Worm (Caenorhabditis elegans): Measurements from ENCODE around the gene T20D4.12.

The T20D4.12 gene

DNA sequence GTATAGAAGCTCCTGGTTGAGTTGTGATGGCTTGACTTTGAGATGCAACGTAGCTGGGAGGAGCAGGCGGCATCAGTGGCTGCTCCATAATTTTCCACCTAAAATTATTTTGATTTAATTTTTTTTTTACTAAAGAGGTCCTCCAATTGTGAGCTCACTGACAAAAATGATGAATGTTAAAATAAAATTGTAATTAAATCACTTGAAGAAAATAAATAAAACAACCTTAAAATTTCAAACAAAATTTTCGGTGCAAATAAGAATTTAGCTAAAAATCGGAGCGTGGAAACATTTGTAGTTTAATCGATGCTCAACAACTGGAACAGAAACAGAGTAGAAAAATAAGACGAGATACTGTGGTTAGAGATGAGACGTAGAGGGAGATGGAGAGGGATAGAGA, 39.8 kb upstream of the T20D4.12 start, which contains the start of gene scrm-3:
scrm-3 (minus strand) TSS at position 101 of the 400 bp plus-strand sequence.
- no peak for TF ChIP-seq pax-1 (tag; optimal IDR thresholded peaks at IDR 0.05)
- TF ChIP-seq nfya-1 (tag; optimal IDR thresholded peaks at IDR 0.05) = no peak
- no peak for TF ChIP-seq nhr-232 (tag; optimal IDR thresholded peaks at IDR 0.05)
- no peak for TF ChIP-seq ama-1 (optimal IDR thresholded peaks at IDR 0.05)
- TF ChIP-seq hlh-6 (tag; optimal IDR thresholded peaks at IDR 0.05) = no peak
- TF ChIP-seq ztf-16 (tag; optimal IDR thresholded peaks at IDR 0.05) = no peak
- TF ChIP-seq syd-9 (tag; optimal IDR thresholded peaks at IDR 0.05) = no peak
- TF ChIP-seq pha-2 (tag; optimal IDR thresholded peaks at IDR 0.05) = no peak
- no peak for TF ChIP-seq gmeb-2 (tag; optimal IDR thresholded peaks at IDR 0.05)
- no peak for TF ChIP-seq ceh-9 (tag; optimal IDR thresholded peaks at IDR 0.05)

DNA sequence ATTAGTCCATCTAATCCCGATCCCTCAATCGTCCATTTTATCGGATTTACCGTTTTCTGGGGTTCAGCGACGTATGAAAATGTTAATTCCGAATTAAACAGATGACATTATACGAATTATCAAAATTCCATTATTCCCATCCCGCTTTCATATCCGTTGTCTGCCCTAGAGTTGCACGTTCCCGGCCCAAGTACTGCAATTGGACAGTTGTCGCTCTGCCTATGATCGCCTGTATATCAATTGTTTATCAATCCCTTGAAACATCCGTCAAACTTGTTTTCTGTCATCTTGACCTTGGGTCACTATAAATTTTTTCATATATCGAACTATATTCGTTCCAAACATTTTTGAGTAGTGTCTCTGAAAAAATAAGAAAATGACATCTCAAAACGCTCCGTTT, 38.6 kb upstream of the T20D4.12 start, which contains the start of gene C04E12.5:
C04E12.5 (plus strand) TSS at position 301 of the 400 bp plus-strand sequence.
- no peak for TF ChIP-seq ceh-2 (tag; optimal IDR thresholded peaks at IDR 0.05)
- no peak for TF ChIP-seq K02D7.2 (tag; optimal IDR thresholded peaks at IDR 0.05)
- no peak for TF ChIP-seq pag-3 (tag; optimal IDR thresholded peaks at IDR 0.05; ENCODE audit: borderline replicate concordance)
- TF ChIP-seq pax-1 (tag; optimal IDR thresholded peaks at IDR 0.05) = no peak
- TF ChIP-seq elt-4 (tag; optimal IDR thresholded peaks at IDR 0.05) = no peak
- no peak for TF ChIP-seq fkh-6 (tag; optimal IDR thresholded peaks at IDR 0.05)
- TF ChIP-seq syd-9 (tag; optimal IDR thresholded peaks at IDR 0.05) = no peak
- no peak for TF ChIP-seq npax-4 (tag; optimal IDR thresholded peaks at IDR 0.05)
- no peak for TF ChIP-seq hlh-6 (tag; optimal IDR thresholded peaks at IDR 0.05)
- no peak for TF ChIP-seq unc-55 (GFP tag; optimal IDR thresholded peaks at IDR 0.05)
- TF ChIP-seq T23F11.4 (GFP tag; optimal IDR thresholded peaks at IDR 0.05) = no peak
- no peak for TF ChIP-seq unc-3 (GFP tag; conservative IDR thresholded peaks at IDR 0.05)
- no peak for TF ChIP-seq unc-3 (tag; optimal IDR thresholded peaks at IDR 0.05)
- no peak for TF ChIP-seq ceh-30 (tag; optimal IDR thresholded peaks at IDR 0.05)
- TF ChIP-seq C08G9.2 (tag; optimal IDR thresholded peaks at IDR 0.05) = no peak
- TF ChIP-seq ets-4 (tag; optimal IDR thresholded peaks at IDR 0.05) = no peak
- TF ChIP-seq zip-5 (tag; optimal IDR thresholded peaks at IDR 0.05) = no peak

DNA sequence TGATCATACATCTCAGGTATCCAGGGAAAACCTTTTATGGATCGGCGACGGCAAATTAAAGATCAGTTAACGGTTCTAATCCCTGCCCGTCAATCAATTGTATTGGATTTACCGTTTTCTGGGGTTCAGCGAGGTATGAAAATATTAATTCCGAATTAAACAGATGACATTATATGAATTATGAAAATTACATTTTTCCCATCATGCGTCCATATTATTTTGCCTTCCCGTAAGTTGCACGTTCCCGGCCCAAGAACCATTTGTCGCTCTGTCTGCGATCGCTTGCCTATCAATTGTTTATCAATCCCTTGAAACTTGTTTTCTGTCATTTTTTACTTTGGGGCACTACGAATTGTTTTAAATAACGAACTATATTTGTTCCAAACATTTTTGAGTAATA, 35.2 kb upstream of the T20D4.12 start:
- no peak for TF ChIP-seq ceh-30 (tag; optimal IDR thresholded peaks at IDR 0.05)
- no peak for TF ChIP-seq eyg-1 (tag; optimal IDR thresholded peaks at IDR 0.05)
- TF ChIP-seq rnt-1 (tag; optimal IDR thresholded peaks at IDR 0.05) = no peak
- no peak for TF ChIP-seq tbx-2 (tag; optimal IDR thresholded peaks at IDR 0.05)
- TF ChIP-seq ceh-31 (tag; optimal IDR thresholded peaks at IDR 0.05) = no peak
- no peak for TF ChIP-seq ref-2 (tag; optimal IDR thresholded peaks at IDR 0.05)
- TF ChIP-seq pag-3 (tag; optimal IDR thresholded peaks at IDR 0.05; ENCODE audit: borderline replicate concordance) = no peak
- no peak for TF ChIP-seq hlh-13 (GFP tag; optimal IDR thresholded peaks at IDR 0.05)
- TF ChIP-seq ceh-18 (tag; optimal IDR thresholded peaks at IDR 0.05) = no peak
- no peak for TF ChIP-seq ceh-48 (tag; optimal IDR thresholded peaks at IDR 0.05)
- TF ChIP-seq elt-4 (tag; optimal IDR thresholded peaks at IDR 0.05) = no peak
- TF ChIP-seq hlh-30 (tag; optimal IDR thresholded peaks at IDR 0.05; ENCODE audit: insufficient read depth) = no peak
- no peak for TF ChIP-seq dve-1 (tag; optimal IDR thresholded peaks at IDR 0.05)
- no peak for TF ChIP-seq unc-3 (GFP tag; conservative IDR thresholded peaks at IDR 0.05)
- TF ChIP-seq unc-3 (tag; optimal IDR thresholded peaks at IDR 0.05) = no peak
- TF ChIP-seq npax-4 (tag; optimal IDR thresholded peaks at IDR 0.05) = no peak
- no peak for TF ChIP-seq ceh-22 (tag; optimal IDR thresholded peaks at IDR 0.05)

DNA sequence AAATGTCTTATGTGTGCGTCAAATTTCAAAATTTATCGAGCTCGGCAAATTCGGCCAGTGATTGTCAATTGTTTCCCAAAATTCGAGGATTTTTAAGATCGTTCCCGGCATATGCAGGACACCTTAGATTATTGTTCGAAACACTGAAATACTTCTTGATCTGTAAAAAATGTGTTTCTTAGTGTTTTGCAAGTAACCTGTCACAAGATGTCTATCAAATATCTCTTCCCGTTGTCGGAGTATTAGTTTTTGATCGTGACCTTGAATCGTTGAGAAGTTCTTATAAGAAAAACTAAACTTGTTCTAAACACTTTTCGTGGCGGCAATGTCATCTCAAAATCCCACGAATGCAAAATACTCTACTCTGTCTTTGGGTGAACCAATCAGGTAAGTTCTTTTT, 34.4 kb upstream of the T20D4.12 start, which contains the start of gene C04E12.4:
C04E12.4 (plus strand) TSS at position 301 of the 400 bp plus-strand sequence.
- TF ChIP-seq npax-4 (tag; optimal IDR thresholded peaks at IDR 0.05) (no peak), zip-5 (tag; optimal IDR thresholded peaks at IDR 0.05) (no peak), elt-4 (tag; optimal IDR thresholded peaks at IDR 0.05) (no peak), sox-2 (GFP tag; IDR thresholded peaks at IDR 0.05) (no peak), T23F11.4 (GFP tag; optimal IDR thresholded peaks at IDR 0.05) (no peak), ceh-14 (tag; optimal IDR thresholded peaks at IDR 0.05) (no peak), dmd-4 (tag; optimal IDR thresholded peaks at IDR 0.05; ENCODE audit: borderline replicate concordance) (no peak), rnt-1 (tag; optimal IDR thresholded peaks at IDR 0.05) (no peak), unc-55 (GFP tag; optimal IDR thresholded peaks at IDR 0.05) (no peak), ceh-2 (tag; optimal IDR thresholded peaks at IDR 0.05) (no peak), hlh-8 (tag; optimal IDR thresholded peaks at IDR 0.05) (no peak), pros-1 (tag; optimal IDR thresholded peaks at IDR 0.05) (no peak), ceh-30 (tag; optimal IDR thresholded peaks at IDR 0.05) (no peak), pha-2 (tag; optimal IDR thresholded peaks at IDR 0.05) (no peak), ztf-16 (tag; optimal IDR thresholded peaks at IDR 0.05) (no peak), syd-9 (tag; optimal IDR thresholded peaks at IDR 0.05) (no peak), ttx-3 (tag; optimal IDR thresholded peaks at IDR 0.05) (no peak), ceh-6 (GFP tag; optimal IDR thresholded peaks at IDR 0.05) (no peak), unc-86 (tag; optimal IDR thresholded peaks at IDR 0.05) (no peak), odd-2 (tag; optimal IDR thresholded peaks at IDR 0.05) (no peak)
